Worm (Caenorhabditis elegans) whole organism, L4/young adult: Measurements from ENCODE around the gene F38A5.22.
A peak's percentile ranks its signal among the peaks of the same experiment; 100 is the strongest.

Source experiments
- W03F9.2 ChIP-seq: fragments of 150-350 bp; optimal IDR thresholded peaks from 2 replicates; lab custom pipeline; 2014; ENCODE audit warnings: missing biosample characterization, missing genetic modification characterization
- dao-5 ChIP-seq: sonication (generic microtip); optimal IDR thresholded peaks from 2 replicates; lab custom pipeline; 2016; ENCODE audit warnings: missing genotype, missing genetic modification characterization, moderate library complexity, missing compliant biosample characterization
- him-1 ChIP-seq: sonication (generic microtip); optimal IDR thresholded peaks from 2 replicates; lab custom pipeline; 2016; ENCODE audit warnings: missing genotype, missing genetic modification reagents, missing genetic modification characterization, missing compliant biosample characterization

The F38A5.22 gene

DNA sequence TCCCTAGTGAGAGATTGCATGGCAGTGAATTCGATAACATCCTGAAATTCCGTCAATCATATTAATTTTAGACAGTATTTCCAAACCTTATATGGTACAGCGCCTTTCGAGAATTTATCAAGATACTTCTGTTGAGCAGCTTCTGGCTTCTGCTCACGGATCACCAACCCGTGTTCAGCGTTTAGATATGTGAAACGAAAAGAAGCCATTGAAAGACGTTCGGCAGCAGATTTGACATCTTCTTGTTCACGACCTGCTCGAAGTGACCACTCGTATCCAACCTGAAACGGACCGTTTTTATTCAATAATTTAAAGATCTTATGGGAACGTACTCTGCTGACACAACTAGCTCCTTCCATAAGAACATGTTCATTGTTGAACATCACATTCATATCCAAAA is 14.1 kb downstream of the F38A5.22 start:
- TF ChIP-seq dao-5 (tag; lab: Kevin White, UChicago): no peak
- TF ChIP-seq W03F9.2 (tag; lab: Kevin White, UChicago): no peak
- TF ChIP-seq him-1: no peak

ce11 chrIV:6577914-6578313 is 17.8 kb downstream of the F38A5.22 start, which contains the start of gene C43G2.3:
C43G2.3 (plus strand) TSS chrIV:6578214.
- TF ChIP-seq W03F9.2 (tag; lab: Kevin White, UChicago) (no peak), him-1 (no peak), dao-5 (tag; lab: Kevin White, UChicago) (no peak)

- TF ChIP-seq dao-5 (tag; lab: Kevin White, UChicago): no peak
Measured at ce11 chrIV:6576728-6577101, 19.0 kb downstream of the F38A5.22 start.

DNA sequence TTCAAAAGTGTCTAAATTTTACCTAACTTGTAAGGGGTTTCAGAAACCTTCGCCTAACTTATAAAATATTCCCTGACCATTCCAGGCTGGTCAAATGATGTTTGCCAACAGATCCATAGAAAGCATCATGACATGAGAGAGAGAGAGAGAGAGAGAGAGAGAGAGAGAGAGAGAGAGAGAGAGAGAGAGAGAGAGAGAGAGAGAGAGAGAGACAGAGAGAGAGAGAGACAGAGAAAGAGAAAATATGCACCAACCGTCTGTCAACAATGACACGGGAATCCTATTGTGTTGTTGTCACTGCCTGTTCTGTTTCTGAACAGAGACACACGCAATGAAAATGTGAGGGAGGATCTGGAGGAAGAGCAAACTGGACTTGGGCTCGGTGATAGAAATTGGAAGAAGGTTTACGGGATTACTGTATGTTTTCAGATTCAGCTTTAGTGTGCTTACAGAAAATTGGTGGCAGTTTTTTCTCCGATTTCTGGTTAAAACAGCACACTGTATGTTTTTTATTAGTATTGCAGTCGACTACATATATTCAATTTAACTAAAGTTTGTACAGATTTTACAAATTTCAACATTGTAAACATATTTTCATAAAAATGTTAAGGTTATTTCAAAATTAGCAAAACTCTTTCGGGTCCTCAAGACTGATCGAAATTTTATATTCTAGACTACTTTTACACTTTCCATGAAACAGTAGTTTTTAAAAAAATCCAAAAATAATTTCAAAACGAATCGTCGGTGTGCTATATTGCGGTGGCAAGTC is 19.6 kb downstream of the F38A5.22 start:
- TF ChIP-seq dao-5 (tag; lab: Kevin White, UChicago) (no peak), him-1 (no peak), W03F9.2 (tag; lab: Kevin White, UChicago) (no peak)

- TF ChIP-seq W03F9.2 (tag; lab: Kevin White, UChicago) (no peak), dao-5 (tag; lab: Kevin White, UChicago) (no peak), him-1 (no peak)
Measured at ce11 chrIV:6574343-6574742, 21.4 kb downstream of the F38A5.22 start.

- TF ChIP-seq W03F9.2 (tag; lab: Kevin White, UChicago): no peak
Measured at ce11 chrIV:6572655-6573054, 23.1 kb downstream of the F38A5.22 start.

- no peak for TF ChIP-seq him-1
- no peak for TF ChIP-seq W03F9.2 (tag; lab: Kevin White, UChicago)
- no peak for TF ChIP-seq dao-5 (tag; lab: Kevin White, UChicago)
Measured at ce11 chrIV:6572238-6572637, 23.5 kb downstream of the F38A5.22 start, which contains the start of gene bicd-1. bicd-1 (minus strand) TSS chrIV:6572338.

- no peak for TF ChIP-seq dao-5 (tag; lab: Kevin White, UChicago)
- TF ChIP-seq him-1: no peak
- no peak for TF ChIP-seq W03F9.2 (tag; lab: Kevin White, UChicago)
Measured at ce11 chrIV:6565605-6566004, 30.1 kb downstream of the F38A5.22 start.

ce11 chrIV:6562039-6562438 is 33.7 kb downstream of the F38A5.22 start:
- TF ChIP-seq W03F9.2 (tag; lab: Kevin White, UChicago) (no peak), dao-5 (tag; lab: Kevin White, UChicago) (no peak), him-1 (no peak)

DNA sequence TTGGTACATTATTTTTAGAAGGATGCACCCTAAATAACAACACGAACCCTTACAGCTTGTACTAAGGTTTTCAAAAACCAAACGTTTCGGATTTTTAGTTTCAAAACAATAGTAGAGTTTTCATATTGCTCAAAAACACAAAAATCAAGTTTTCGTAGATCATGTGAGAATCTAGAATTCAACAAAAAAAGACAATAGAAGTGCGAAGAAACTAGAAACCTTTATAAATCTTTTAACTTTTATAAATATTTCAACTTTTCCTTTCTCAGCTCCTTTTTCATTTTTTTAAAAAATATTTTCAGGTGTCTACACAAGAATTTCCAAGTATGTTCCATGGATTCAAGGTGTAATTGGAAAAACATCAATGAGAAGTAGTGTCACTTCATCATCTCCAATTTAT is 35.3 kb downstream of the F38A5.22 start, which contains the start of gene best-9:
Gene best-9, plus strand, starts transcription at position 301 of the 400 bp plus-strand sequence.
- TF ChIP-seq dao-5 (tag; lab: Kevin White, UChicago) (no peak), him-1 (no peak), W03F9.2 (tag; lab: Kevin White, UChicago) (no peak)

ce11 chrIV:6556624-6557368 is 38.9 kb downstream of the F38A5.22 start, which contains the start of gene try-3:
try-3 (plus strand) TSS chrIV:6557155.
- peak; percentile 45 for TF ChIP-seq him-1
- peak; percentile 9 for TF ChIP-seq dao-5 (tag; lab: Kevin White, UChicago)
- peak; percentile 19 for TF ChIP-seq W03F9.2 (tag; lab: Kevin White, UChicago)

DNA sequence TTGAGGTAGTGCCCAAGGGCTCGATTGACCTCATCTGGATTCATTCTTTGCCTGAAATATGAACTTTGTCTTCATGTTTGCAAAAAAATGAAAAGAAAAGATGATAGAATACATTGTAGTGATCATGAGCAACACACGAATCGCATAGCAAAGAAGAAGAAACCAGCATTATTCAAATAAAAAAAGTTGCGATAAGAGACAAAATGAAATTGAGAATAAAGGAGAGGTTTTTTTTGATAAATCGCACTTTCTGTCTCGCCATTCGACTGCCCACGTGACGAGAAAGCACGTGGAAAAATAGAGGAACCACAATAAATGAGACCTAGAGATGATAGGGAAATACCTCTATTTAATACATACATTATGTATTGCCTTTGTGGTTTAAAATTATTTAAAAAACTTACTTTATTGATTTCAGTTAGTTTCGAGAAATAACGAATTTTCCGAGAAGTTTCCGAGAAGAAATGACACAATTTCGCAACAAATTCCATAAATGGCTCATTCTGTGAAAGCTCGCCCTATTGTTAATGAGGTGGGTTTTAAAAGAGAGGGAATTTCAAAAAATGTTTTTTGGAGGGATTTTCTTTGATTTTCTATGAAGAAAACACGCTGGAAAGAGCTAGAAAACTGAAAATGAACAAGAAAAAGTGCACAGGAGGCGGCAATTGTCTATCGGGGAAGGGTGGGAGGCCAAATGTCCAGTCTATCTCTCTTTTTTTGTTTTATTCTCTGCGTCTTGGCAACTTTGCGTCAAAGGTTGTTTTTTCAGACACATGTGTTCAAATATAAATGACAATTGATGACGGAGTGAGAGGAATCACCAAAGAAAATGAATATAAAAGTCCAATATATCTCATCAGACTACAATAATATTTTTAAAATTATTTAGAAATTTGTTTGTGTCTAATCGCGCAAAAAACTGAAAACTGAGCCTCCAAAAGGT is 40.1 kb downstream of the F38A5.22 start, which contains the start of gene paqr-1:
Gene paqr-1, minus strand, starts transcription at position 51 of the 943 bp plus-strand sequence.
- TF ChIP-seq W03F9.2 (tag; lab: Kevin White, UChicago): no peak
- TF ChIP-seq him-1: no peak
- no peak for TF ChIP-seq dao-5 (tag; lab: Kevin White, UChicago)

DNA sequence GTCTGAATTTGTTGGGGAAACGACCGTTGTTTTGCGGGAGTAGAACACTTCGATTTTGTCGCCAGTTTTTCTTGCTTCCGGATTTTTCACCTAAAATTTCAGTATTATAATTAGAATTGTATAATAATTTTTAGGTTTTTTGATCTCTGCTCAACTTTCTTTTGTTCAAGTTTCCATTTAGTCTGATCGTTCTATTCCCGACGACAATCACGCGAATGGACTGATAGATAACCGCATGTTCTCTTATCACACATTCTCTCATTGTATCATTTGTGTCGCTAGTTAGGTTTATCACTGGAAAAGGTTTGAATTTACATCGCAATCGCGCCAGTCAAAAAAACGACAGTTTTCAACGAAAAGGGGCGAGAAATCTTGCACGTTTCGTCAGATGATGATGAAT is 40.9 kb downstream of the F38A5.22 start:
- no peak for TF ChIP-seq him-1
- no peak for TF ChIP-seq dao-5 (tag; lab: Kevin White, UChicago)
- no peak for TF ChIP-seq W03F9.2 (tag; lab: Kevin White, UChicago)
